Fruit fly (Drosophila melanogaster) whole organism, prepupa: Measurements from ENCODE around the gene Afti.
A peak's percentile ranks its signal among the peaks of the same experiment; 100 is the strongest.

Experiments
- CG10631 ChIP-seq: fragments of 200-800 bp; sonication (Bioruptor generic); optimal IDR thresholded peaks from 2 replicates; lab custom pipeline; 2016; ENCODE audit warnings: missing biosample characterization, missing genetic modification characterization
- CG10669 ChIP-seq: fragments of 200-800 bp; sonication (Bioruptor generic); optimal IDR thresholded peaks from 3 replicates; lab custom pipeline; 2018; ENCODE audit warnings: missing biosample characterization, mild to moderate bottlenecking, missing genetic modification characterization, moderate library complexity
- CG11294 ChIP-seq: fragments of 200-800 bp; sonication (Bioruptor generic); IDR thresholded peaks from 2 replicates; pipeline ENCODE4 v1.3.6; 2022; ENCODE audit warnings: missing biosample characterization, missing genetic modification characterization
- CG11762 ChIP-seq: fragments of 200-800 bp; sonication (Bioruptor generic); optimal IDR thresholded peaks from 3 replicates; lab custom pipeline; 2016; ENCODE audit warnings: missing biosample characterization, missing genetic modification characterization; ENCODE audit not compliant: insufficient read depth
- CG11902 ChIP-seq: fragments of 200-800 bp; sonication (Bioruptor generic); optimal IDR thresholded peaks from 3 replicates; lab custom pipeline; 2016; ENCODE audit warnings: missing biosample characterization, missing genetic modification characterization
- CG15336 ChIP-seq: fragments of 200-800 bp; sonication (Bioruptor generic); IDR thresholded peaks from 2 replicates; pipeline ENCODE4 v1.3.6; 2022; ENCODE audit warnings: missing biosample characterization, missing genetic modification characterization
- CG1621 ChIP-seq: fragments of 200-800 bp; sonication (Bioruptor generic); optimal IDR thresholded peaks from 3 replicates; lab custom pipeline; 2018; ENCODE audit warnings: missing biosample characterization, mild to moderate bottlenecking, missing genetic modification characterization
- CG16779 ChIP-seq: fragments of 200-800 bp; sonication (Bioruptor generic); optimal IDR thresholded peaks from 3 replicates; lab custom pipeline; 2017; ENCODE audit warnings: missing biosample characterization, mild to moderate bottlenecking, missing genetic modification characterization
- CG3032 ChIP-seq: fragments of 200-800 bp; optimal IDR thresholded peaks from 2 replicates; lab custom pipeline; 2019; ENCODE audit warnings: missing biosample characterization, mild to moderate bottlenecking, missing genetic modification characterization, moderate library complexity
- CG31627 ChIP-seq: fragments of 200-800 bp; sonication (Bioruptor generic); optimal IDR thresholded peaks from 3 replicates; lab custom pipeline; 2016; ENCODE audit warnings: missing biosample characterization, missing genetic modification characterization
- CG34406 ChIP-seq: fragments of 200-800 bp; sonication (Bioruptor generic); optimal IDR thresholded peaks from 3 replicates; lab custom pipeline; 2016; ENCODE audit warnings: missing biosample characterization, missing genetic modification characterization
- CG3919 ChIP-seq: fragments of 200-800 bp; sonication (Bioruptor generic); optimal IDR thresholded peaks from 3 replicates; lab custom pipeline; 2016; ENCODE audit warnings: missing biosample characterization, missing genetic modification characterization
- CG4318 ChIP-seq: fragments of 200-800 bp; sonication (Bioruptor generic); optimal IDR thresholded peaks from 3 replicates; lab custom pipeline; 2017; ENCODE audit warnings: missing biosample characterization, mild to moderate bottlenecking, missing genetic modification characterization
- CG6163 ChIP-seq: fragments of 200-800 bp; sonication (Bioruptor generic); IDR thresholded peaks from 3 replicates; pipeline ENCODE4 v1.3.6; 2022; ENCODE audit warnings: missing biosample characterization, missing genetic modification characterization
- CG6276 ChIP-seq: fragments of 200-800 bp; sonication (Bioruptor generic); optimal IDR thresholded peaks from 2 replicates; lab custom pipeline; 2017; ENCODE audit warnings: missing biosample characterization, mild to moderate bottlenecking, missing genetic modification characterization
- CG6792 ChIP-seq: fragments of 200-800 bp; sonication (Bioruptor generic); optimal IDR thresholded peaks from 3 replicates; lab custom pipeline; 2016; ENCODE audit warnings: missing biosample characterization, missing genetic modification characterization
- CG6808 ChIP-seq: fragments of 200-800 bp; sonication (Bioruptor generic); optimal IDR thresholded peaks from 3 replicates; lab custom pipeline; 2017; ENCODE audit warnings: missing biosample characterization, missing genetic modification characterization, mild to moderate bottlenecking, moderate library complexity, missing genetic modification reagents
- CG6854 ChIP-seq: fragments of 200-800 bp; sonication (Bioruptor generic); optimal IDR thresholded peaks from 2 replicates; lab custom pipeline; 2017; ENCODE audit warnings: missing biosample characterization, mild to moderate bottlenecking, missing genetic modification characterization
- CG8319 ChIP-seq: fragments of 200-800 bp; sonication (Bioruptor generic); optimal IDR thresholded peaks from 3 replicates; lab custom pipeline; 2016; ENCODE audit warnings: missing biosample characterization, missing genetic modification characterization
- CG8632 ChIP-seq: fragments of 200-800 bp; sonication (Bioruptor generic); optimal IDR thresholded peaks from 3 replicates; lab custom pipeline; 2016; ENCODE audit warnings: missing biosample characterization, missing genetic modification characterization
- CG9139 ChIP-seq: fragments of 200-800 bp; sonication (Bioruptor generic); optimal IDR thresholded peaks from 3 replicates; lab custom pipeline; 2017; ENCODE audit warnings: missing biosample characterization, mild to moderate bottlenecking, missing genetic modification characterization
- Eip78C ChIP-seq: fragments of 200-800 bp; sonication (Bioruptor generic); peaks from one replicate; lab custom pipeline; 2016; ENCODE audit warnings: missing biosample characterization, missing genetic modification characterization
- Ets21C ChIP-seq: fragments of 200-800 bp; sonication (Bioruptor generic); optimal IDR thresholded peaks from 3 replicates; lab custom pipeline; 2016; ENCODE audit warnings: missing biosample characterization, missing genetic modification characterization
- Hr38 ChIP-seq: sonication (Bioruptor generic); optimal IDR thresholded peaks from 2 replicates; lab custom pipeline; 2016; ENCODE audit warnings: missing biosample characterization, missing genetic modification characterization
- Hr39 ChIP-seq: fragments of 200-800 bp; sonication (Bioruptor generic); optimal IDR thresholded peaks from 2 replicates; lab custom pipeline; 2016; ENCODE audit warnings: missing biosample characterization, missing genetic modification characterization
- Hr4 ChIP-seq: fragments of 200-800 bp; sonication (Bioruptor generic); optimal IDR thresholded peaks from 3 replicates; lab custom pipeline; 2016; ENCODE audit warnings: missing biosample characterization, missing genetic modification characterization
- OdsH ChIP-seq: fragments of 200-800 bp; sonication (Bioruptor generic); optimal IDR thresholded peaks from 3 replicates; lab custom pipeline; 2016; ENCODE audit warnings: missing biosample characterization, missing genetic modification characterization
- Smox ChIP-seq: fragments of 200-800 bp; sonication (Bioruptor generic); optimal IDR thresholded peaks from 3 replicates; lab custom pipeline; 2016; ENCODE audit warnings: missing biosample characterization, missing genetic modification characterization
- Sox102F ChIP-seq: fragments of 200-800 bp; sonication (Bioruptor generic); optimal IDR thresholded peaks from 2 replicates; lab custom pipeline; 2016; ENCODE audit warnings: missing biosample characterization, mild to moderate bottlenecking, missing genetic modification characterization
- Sox15 ChIP-seq: fragments of 200-800 bp; sonication (Bioruptor generic); optimal IDR thresholded peaks from 3 replicates; lab custom pipeline; 2016; ENCODE audit warnings: missing biosample characterization, missing genetic modification characterization
- achi ChIP-seq: fragments of 200-800 bp; sonication (Bioruptor generic); optimal IDR thresholded peaks from 3 replicates; lab custom pipeline; 2016; ENCODE audit warnings: missing biosample characterization, missing genetic modification characterization
- acj6 ChIP-seq: fragments of 200-800 bp; sonication (Bioruptor generic); optimal IDR thresholded peaks from 3 replicates; lab custom pipeline; 2016; ENCODE audit warnings: missing biosample characterization, missing genetic modification characterization
- cyc ChIP-seq: fragments of 200-800 bp; sonication (Bioruptor generic); optimal IDR thresholded peaks from 3 replicates; lab custom pipeline; 2016; ENCODE audit warnings: missing biosample characterization, missing genetic modification characterization
- dac ChIP-seq: fragments of 200-800 bp; sonication (Bioruptor generic); optimal IDR thresholded peaks from 2 replicates; lab custom pipeline; 2017; ENCODE audit warnings: missing biosample characterization, mild to moderate bottlenecking, missing genetic modification characterization
- dsx ChIP-seq: fragments of 200-800 bp; optimal IDR thresholded peaks from 3 replicates; lab custom pipeline; 2019; ENCODE audit warnings: missing biosample characterization, mild to moderate bottlenecking, missing genetic modification characterization, moderate library complexity; ENCODE audit not compliant: poor library complexity, severe bottlenecking
- eg ChIP-seq: fragments of 200-800 bp; sonication (Bioruptor generic); IDR thresholded peaks from 3 replicates; pipeline ENCODE4 v1.3.6; 2022; ENCODE audit warnings: missing biosample characterization, missing genetic modification characterization
- esn ChIP-seq: fragments of 200-800 bp; sonication (Bioruptor generic); optimal IDR thresholded peaks from 2 replicates; lab custom pipeline; 2016; ENCODE audit warnings: missing biosample characterization, mild to moderate bottlenecking, missing genetic modification characterization, moderate library complexity
- fd85E ChIP-seq: fragments of 200-800 bp; sonication (Bioruptor generic); optimal IDR thresholded peaks from 3 replicates; lab custom pipeline; 2016; ENCODE audit warnings: missing biosample characterization, missing genetic modification characterization
- fkh ChIP-seq: fragments of 200-800 bp; sonication (Bioruptor generic); optimal IDR thresholded peaks from 3 replicates; lab custom pipeline; 2017; ENCODE audit warnings: missing biosample characterization, mild to moderate bottlenecking, missing genetic modification characterization, moderate library complexity
- lz ChIP-seq: fragments of 200-800 bp; sonication (Bioruptor generic); optimal IDR thresholded peaks from 3 replicates; lab custom pipeline; 2016; ENCODE audit warnings: missing biosample characterization, missing genetic modification characterization
- pdm3 ChIP-seq: fragments of 200-800 bp; sonication (Bioruptor generic); optimal IDR thresholded peaks from 3 replicates; lab custom pipeline; 2016; ENCODE audit warnings: missing biosample characterization, missing genetic modification characterization
- salr ChIP-seq, 2 experiments: fragments of 200-800 bp; sonication (Bioruptor generic); optimal IDR thresholded peaks; 3 replicates each; lab custom pipeline; 2016 to 2018; ENCODE audit warnings: missing biosample characterization in 2 of 2, missing genetic modification characterization in 2 of 2, mild to moderate bottlenecking in 1 of 2
- ss ChIP-seq, 2 experiments: fragments of 200-800 bp; sonication (Bioruptor generic); optimal IDR thresholded peaks; 2 replicates in 1 of 2; 3 replicates in 1 of 2; lab custom pipeline; 2017 to 2018; ENCODE audit warnings: mild to moderate bottlenecking in 2 of 2, missing biosample characterization in 2 of 2, missing genetic modification characterization in 2 of 2, moderate library complexity in 1 of 2
- vri ChIP-seq: fragments of 200-800 bp; sonication (Bioruptor generic); optimal IDR thresholded peaks from 3 replicates; lab custom pipeline; 2016; ENCODE audit warnings: missing biosample characterization, mild to moderate bottlenecking, missing genetic modification characterization

The Afti gene

dm6 chr3R:14370199-14370933 is 43.9 kb upstream of the Afti start (continued):
- peak; percentile 95 for TF ChIP-seq CG31627 (GFP tag; lab: Kevin White, UChicago)
- peak; percentile 47 for TF ChIP-seq Hr38 (GFP tag; lab: Kevin White, UChicago)
- peak; percentile 95 for TF ChIP-seq CG6792 (GFP tag; lab: Kevin White, UChicago)
- TF ChIP-seq CG11294, result peak; percentile 96
- TF ChIP-seq CG4318 (GFP tag; lab: Kevin White, UChicago), result peak; percentile 96
- TF ChIP-seq dac (GFP tag; lab: Kevin White, UChicago), result peak; percentile 94
- peak; percentile 93 to 95 for TF ChIP-seq salr (GFP tag; optimal IDR thresholded peaks at IDR 0.05; lab: Kevin White, UChicago)
- peak; percentile 89 for TF ChIP-seq CG6808 (GFP tag; lab: Kevin White, UChicago)
- TF ChIP-seq CG3032 (tag; lab: Kevin White, UChicago), result peak; percentile 91
- TF ChIP-seq acj6 (GFP tag; lab: Kevin White, UChicago), result peak; percentile 98
- peak; percentile 98 for TF ChIP-seq pdm3 (GFP tag; lab: Kevin White, UChicago)
- TF ChIP-seq fkh, result no peak
- peak; percentile 94 for TF ChIP-seq CG6276
- TF ChIP-seq eg (GFP tag; lab: Robert Waterston, UW), result peak; percentile 99
- peak; percentile 85 for TF ChIP-seq fd85E (GFP tag; lab: Kevin White, UChicago)
- peak; percentile 96 for TF ChIP-seq CG34406
- peak; percentile 56 for TF ChIP-seq dsx (GFP tag; lab: Kevin White, UChicago)
- TF ChIP-seq CG8319, result peak; percentile 95
- TF ChIP-seq lz (GFP tag; lab: Kevin White, UChicago), result peak; percentile 96
- TF ChIP-seq CG6854 (GFP tag; lab: Kevin White, UChicago), result peak; percentile 59
- TF ChIP-seq CG8632 (GFP tag; lab: Kevin White, UChicago), result peak; percentile 96
- peak; percentile 97 for TF ChIP-seq achi (GFP tag; lab: Kevin White, UChicago)
- peak; percentile 96 for TF ChIP-seq CG10669 (GFP tag; lab: Kevin White, UChicago)
- TF ChIP-seq CG3919, result peak; percentile 97
- peak; percentile 92 for TF ChIP-seq Ets21C
- peak; percentile 88 for TF ChIP-seq Sox15 (GFP tag; lab: Kevin White, UChicago)
- peak; percentile 96 for TF ChIP-seq CG11762 (GFP tag; lab: Kevin White, UChicago)
- TF ChIP-seq Eip78C (GFP tag; lab: Kevin White, UChicago), result peak; percentile 99
- TF ChIP-seq cyc (GFP tag; lab: Kevin White, UChicago), result peak; percentile 96

dm6 chr3R:14369481-14370198 is 43.2 kb upstream of the Afti start:
- TF ChIP-seq Hr4, result no peak
- TF ChIP-seq Hr38 (GFP tag; lab: Kevin White, UChicago), result no peak
- no peak for TF ChIP-seq Sox15 (GFP tag; lab: Kevin White, UChicago)
- no peak for TF ChIP-seq Hr39
- TF ChIP-seq achi (GFP tag; lab: Kevin White, UChicago), result no peak
- no peak for TF ChIP-seq CG6792 (GFP tag; lab: Kevin White, UChicago)
- TF ChIP-seq CG3919, result peak; percentile 49
- no peak for TF ChIP-seq CG8319
- TF ChIP-seq salr (GFP tag; optimal IDR thresholded peaks at IDR 0.05; lab: Kevin White, UChicago), result no peak
- no peak for TF ChIP-seq CG9139 (GFP tag; lab: Kevin White, UChicago)
- TF ChIP-seq CG10669 (GFP tag; lab: Kevin White, UChicago), result no peak
- no peak for TF ChIP-seq Sox102F (GFP tag; lab: Kevin White, UChicago)
- TF ChIP-seq esn, result no peak
- no peak for TF ChIP-seq CG6808 (GFP tag; lab: Kevin White, UChicago)
- no peak for TF ChIP-seq acj6 (GFP tag; lab: Kevin White, UChicago)
- TF ChIP-seq fkh, result peak; percentile 56
- TF ChIP-seq CG15336 (GFP tag; lab: Robert Waterston, UW), result peak; percentile 9; the same call in 1 of the 2 replicates
- TF ChIP-seq ss (GFP tag; optimal IDR thresholded peaks at IDR 0.05; lab: Kevin White, UChicago), result peak in 1 of 2 experiments; percentile 56
- TF ChIP-seq dsx (GFP tag; lab: Kevin White, UChicago), result peak; percentile 56
- TF ChIP-seq CG6854 (GFP tag; lab: Kevin White, UChicago), result no peak
- TF ChIP-seq CG31627 (GFP tag; lab: Kevin White, UChicago), result no peak
- TF ChIP-seq CG6163 (GFP tag; lab: Robert Waterston, UW), result peak; percentile 58; the same call in 1 of the 3 replicates
- peak; percentile 39; the same call in 1 of the 3 replicates for TF ChIP-seq eg (GFP tag; lab: Robert Waterston, UW)
- no peak for TF ChIP-seq Smox (GFP tag; lab: Kevin White, UChicago)
- TF ChIP-seq CG16779 (tag; lab: Kevin White, UChicago), result no peak
- TF ChIP-seq Eip78C (GFP tag; lab: Kevin White, UChicago), result peak; percentile 8
- TF ChIP-seq vri (GFP tag; lab: Kevin White, UChicago), result peak; percentile 17
- no peak for TF ChIP-seq Ets21C
- no peak for TF ChIP-seq CG3032 (tag; lab: Kevin White, UChicago)
- TF ChIP-seq CG11294, result no peak
- TF ChIP-seq CG11902 (GFP tag; lab: Kevin White, UChicago), result no peak
- TF ChIP-seq CG10631 (GFP tag; lab: Kevin White, UChicago), result no peak
- no peak for TF ChIP-seq OdsH (GFP tag; lab: Kevin White, UChicago)
- no peak for TF ChIP-seq CG1621 (tag; lab: Kevin White, UChicago)
